Worm (Caenorhabditis elegans): Measurements from ENCODE around the gene D1025.10.

DNA sequence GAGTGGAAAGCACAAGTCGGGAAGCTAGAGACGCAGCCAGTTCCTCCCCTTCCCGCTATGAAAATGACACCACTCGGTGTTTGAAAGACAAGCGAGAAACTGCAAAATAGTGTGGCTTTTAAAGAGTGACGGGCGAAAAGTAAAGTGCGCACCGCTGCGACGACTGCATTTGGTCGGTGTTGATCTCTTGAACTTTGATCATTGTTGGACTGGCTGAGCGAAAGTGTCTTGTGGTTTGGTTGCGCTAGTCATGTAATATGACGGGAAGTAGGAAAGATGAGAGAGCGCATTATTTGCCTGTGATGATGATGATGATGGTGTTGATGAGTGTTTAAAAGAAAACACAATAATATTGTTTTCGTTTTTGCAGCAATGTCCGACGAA, 43.6 kb downstream of the D1025.10 start:
- TF ChIP-seq lin-11 (tag; optimal IDR thresholded peaks at IDR 0.05) (no peak), unc-86 (tag; optimal IDR thresholded peaks at IDR 0.05) (no peak), ama-1 (optimal IDR thresholded peaks at IDR 0.05) (no peak), elt-2 (tag; optimal IDR thresholded peaks at IDR 0.05) (peak; percentile 43), C38D4.7 (GFP tag; optimal IDR thresholded peaks at IDR 0.05) (no peak), nhr-11 (tag; optimal IDR thresholded peaks at IDR 0.05) (no peak), unc-55 (GFP tag; optimal IDR thresholded peaks at IDR 0.05) (peak; percentile 88), ahr-1 (tag; optimal IDR thresholded peaks at IDR 0.05) (no peak), hlh-30 (tag; optimal IDR thresholded peaks at IDR 0.05; ENCODE audit: insufficient read depth) (peak; percentile 77), pqm-1 (tag; optimal IDR thresholded peaks at IDR 0.05) (peak; percentile 60), rnt-1 (tag; optimal IDR thresholded peaks at IDR 0.05) (peak; percentile 89), ceh-2 (tag; optimal IDR thresholded peaks at IDR 0.05) (peak; percentile 74), pha-4 (tag; optimal IDR thresholded peaks at IDR 0.05) (no peak)

Data from whole organism, late embryonic.